Worm (Caenorhabditis elegans): ENCODE measurements around the gene sym-2.

Gene sym-2

DNA sequence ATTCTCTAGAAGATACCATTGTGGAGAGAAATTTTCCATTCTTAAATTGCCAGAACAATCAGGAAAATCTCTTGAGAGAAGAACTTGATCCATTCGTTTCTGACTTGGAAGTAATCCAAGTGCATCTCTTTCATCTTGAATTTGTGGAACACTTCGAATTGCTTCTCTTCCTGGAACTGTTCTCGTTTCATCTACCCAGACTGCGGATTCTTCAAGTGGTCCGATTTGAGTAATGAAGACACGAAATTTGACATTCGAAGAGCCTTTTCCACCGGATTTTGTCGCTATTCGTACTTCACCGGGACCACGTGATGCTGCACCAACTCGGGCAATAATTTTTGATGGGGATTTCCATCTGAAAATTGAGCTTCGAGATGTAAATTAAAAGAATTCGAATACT is 11.8 kb downstream of the sym-2 start:
- TF ChIP-seq fos-1 (tag; optimal IDR thresholded peaks at IDR 0.05) (no peak), nhr-28 (tag; optimal IDR thresholded peaks at IDR 0.05) (no peak), hmg-11 (tag; optimal IDR thresholded peaks at IDR 0.05) (no peak), lin-15B (tag; optimal IDR thresholded peaks at IDR 0.05) (no peak), fkh-2 (tag; optimal IDR thresholded peaks at IDR 0.05) (no peak), aly-2 (tag; optimal IDR thresholded peaks at IDR 0.05) (no peak), egl-27 (tag; optimal IDR thresholded peaks at IDR 0.05) (no peak), fkh-10 (GFP tag; optimal IDR thresholded peaks at IDR 0.05) (no peak), mdl-1 (tag; optimal IDR thresholded peaks at IDR 0.05) (no peak), sea-2 (GFP tag; optimal IDR thresholded peaks at IDR 0.05) (no peak), ceh-28 (tag; optimal IDR thresholded peaks at IDR 0.05) (no peak), nhr-237 (tag; optimal IDR thresholded peaks at IDR 0.05) (no peak)

DNA sequence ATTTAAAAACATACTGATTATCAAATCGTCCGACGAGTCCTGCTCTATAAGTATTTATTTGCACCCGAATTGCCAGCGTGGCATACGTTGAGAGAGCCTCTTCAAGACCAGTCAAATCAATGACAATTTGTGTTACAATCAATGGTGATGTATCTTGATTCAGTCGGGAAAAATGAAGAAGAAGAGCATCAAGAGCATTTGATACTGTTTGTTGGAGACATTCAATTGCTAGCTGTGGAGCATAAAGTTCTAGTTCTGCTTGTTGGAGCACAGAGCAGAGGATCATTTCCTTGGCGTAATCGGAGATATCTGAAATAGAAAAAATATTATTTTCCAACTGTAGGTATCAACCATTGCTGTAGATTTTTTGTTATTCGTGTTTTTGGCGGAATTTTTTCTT is 14.8 kb downstream of the sym-2 start:
- no peak for TF ChIP-seq hmg-11 (tag; optimal IDR thresholded peaks at IDR 0.05)
- no peak for TF ChIP-seq zag-1 (tag; optimal IDR thresholded peaks at IDR 0.05)
- no peak for TF ChIP-seq mml-1 (tag; optimal IDR thresholded peaks at IDR 0.05)
- TF ChIP-seq ceh-9 (tag; optimal IDR thresholded peaks at IDR 0.05) = no peak
- TF ChIP-seq nhr-25 (tag; optimal IDR thresholded peaks at IDR 0.05) = no peak
- no peak for TF ChIP-seq nhr-67 (tag; optimal IDR thresholded peaks at IDR 0.05)
- TF ChIP-seq ztf-11 (tag; optimal IDR thresholded peaks at IDR 0.05) = no peak
- TF ChIP-seq fkh-10 (GFP tag; optimal IDR thresholded peaks at IDR 0.05) = no peak
- no peak for TF ChIP-seq tbx-2 (tag; optimal IDR thresholded peaks at IDR 0.05)
- TF ChIP-seq mdl-1 (tag; optimal IDR thresholded peaks at IDR 0.05) = no peak

- TF ChIP-seq nfya-1 (tag; optimal IDR thresholded peaks at IDR 0.05; ENCODE audit: insufficient read depth) (no peak), pha-4 (tag; optimal IDR thresholded peaks at IDR 0.05) (no peak), lin-15B (tag; optimal IDR thresholded peaks at IDR 0.05) (no peak), elt-3 (tag; optimal IDR thresholded peaks at IDR 0.05) (no peak)
Observed at ce11 chrII:9172849-9173248, 15.4 kb downstream of the sym-2 start, which contains the start of gene T23G7.2. TSS of gene T23G7.2 (minus strand) at chrII:9172949.

DNA sequence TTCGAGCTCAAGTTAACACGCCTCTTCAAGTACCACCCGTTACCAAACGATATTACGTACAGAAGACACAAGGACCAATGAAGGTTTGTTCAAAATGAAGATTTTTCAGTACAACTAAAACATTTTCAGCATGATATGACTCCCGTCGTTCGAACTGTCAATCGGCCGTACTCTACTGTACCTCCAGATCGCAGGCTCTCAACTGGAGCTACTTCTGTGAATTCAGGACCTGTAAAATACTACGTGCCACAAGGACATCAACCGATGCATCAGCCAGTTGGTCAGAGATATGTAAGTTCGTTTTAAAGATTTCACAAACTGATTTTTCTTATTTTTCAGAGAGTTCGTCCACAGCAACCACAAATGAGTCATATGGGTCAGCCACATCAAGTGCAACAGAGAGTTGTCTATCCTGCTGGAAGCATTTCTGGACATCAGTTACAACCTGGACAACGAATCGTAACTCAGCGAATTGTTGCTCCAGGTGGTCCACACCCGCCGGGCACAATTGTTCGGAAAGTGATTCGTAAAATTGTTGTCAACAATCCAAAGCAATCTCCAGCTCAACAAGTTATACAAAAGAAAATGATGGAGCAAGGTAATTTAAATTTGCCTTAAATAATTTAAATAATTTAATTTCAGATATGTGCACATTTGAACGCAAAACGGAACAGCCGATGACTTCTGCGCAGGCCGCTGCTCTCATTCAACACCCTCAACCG is 16.7 kb downstream of the sym-2 start:
- TF ChIP-seq snpc-4 (tag; optimal IDR thresholded peaks at IDR 0.05) = no peak
- TF ChIP-seq daf-12 (tag; optimal IDR thresholded peaks at IDR 0.05) = no peak
- no peak for TF ChIP-seq ceh-9 (tag; optimal IDR thresholded peaks at IDR 0.05)
- no peak for TF ChIP-seq nhr-77 (tag; optimal IDR thresholded peaks at IDR 0.05)
- TF ChIP-seq nhr-43 (tag; optimal IDR thresholded peaks at IDR 0.05; ENCODE audit: poor library complexity, severe bottlenecking) = no peak
- TF ChIP-seq ztf-4 (tag; optimal IDR thresholded peaks at IDR 0.05) = no peak
- no peak for TF ChIP-seq egl-27 (tag; optimal IDR thresholded peaks at IDR 0.05)
- TF ChIP-seq ama-1 (optimal IDR thresholded peaks at IDR 0.05) = no peak
- no peak for TF ChIP-seq lin-39 (tag; optimal IDR thresholded peaks at IDR 0.05)
- no peak for TF ChIP-seq nhr-25 (tag; optimal IDR thresholded peaks at IDR 0.05)
- TF ChIP-seq lin-15B (tag; optimal IDR thresholded peaks at IDR 0.05) = no peak
- no peak for TF ChIP-seq R02D3.7 (tag; optimal IDR thresholded peaks at IDR 0.05)
- no peak for TF ChIP-seq mml-1 (tag; optimal IDR thresholded peaks at IDR 0.05)
- no peak for TF ChIP-seq nhr-28 (tag; optimal IDR thresholded peaks at IDR 0.05)
- no peak for TF ChIP-seq nhr-76 (tag; optimal IDR thresholded peaks at IDR 0.05)
- TF ChIP-seq ceh-28 (tag; optimal IDR thresholded peaks at IDR 0.05) = no peak

ce11 chrII:9170851-9171250 is 17.4 kb downstream of the sym-2 start:
- TF ChIP-seq egl-5 (tag; optimal IDR thresholded peaks at IDR 0.05) (no peak), mdl-1 (tag; optimal IDR thresholded peaks at IDR 0.05) (no peak), ama-1 (optimal IDR thresholded peaks at IDR 0.05) (no peak), elt-3 (tag; optimal IDR thresholded peaks at IDR 0.05) (no peak), elt-1 (tag; optimal IDR thresholded peaks at IDR 0.05) (no peak)

- no peak for TF ChIP-seq tbx-2 (tag; optimal IDR thresholded peaks at IDR 0.05)
- TF ChIP-seq mml-1 (tag; optimal IDR thresholded peaks at IDR 0.05) = no peak
- no peak for TF ChIP-seq lsy-12 (tag; optimal IDR thresholded peaks at IDR 0.05)
- TF ChIP-seq zag-1 (tag; optimal IDR thresholded peaks at IDR 0.05) = no peak
- TF ChIP-seq nhr-25 (tag; optimal IDR thresholded peaks at IDR 0.05) = no peak
- no peak for TF ChIP-seq aly-2 (tag; optimal IDR thresholded peaks at IDR 0.05)
Observed at ce11 chrII:9170048-9170447, 18.2 kb downstream of the sym-2 start.
